Worm (Caenorhabditis elegans): Measurements from ENCODE around the gene M7.12.

M7.12 gene

ce11 chrIV:11062984-11063613 lies 34.7 kb downstream of the M7.12 start:
- TF ChIP-seq unc-120 (tag; optimal IDR thresholded peaks at IDR 0.05; ENCODE audit: poor library complexity, severe bottlenecking) (no peak), unc-62 (GFP tag; optimal IDR thresholded peaks at IDR 0.05) (no peak), blmp-1 (tag; optimal IDR thresholded peaks at IDR 0.05) (no peak), ham-2 (GFP tag; optimal IDR thresholded peaks at IDR 0.05) (no peak), bed-3 (GFP tag; optimal IDR thresholded peaks at IDR 0.05) (no peak), zip-8 (tag; optimal IDR thresholded peaks at IDR 0.05) (no peak), ces-1 (GFP tag; optimal IDR thresholded peaks at IDR 0.05) (no peak)

- TF ChIP-seq hlh-1 (tag; optimal IDR thresholded peaks at IDR 0.05) (no peak), elt-3 (tag; optimal IDR thresholded peaks at IDR 0.05) (no peak)
Measured at ce11 chrIV:11053652-11054317, 44.0 kb downstream of the M7.12 start, which contains the start of the genes F36H1.12 and lin-3. Gene F36H1.12, minus strand, starts transcription at chrIV:11053702. Gene lin-3, plus strand, starts transcription at chrIV:11054308.

- TF ChIP-seq ceh-43 (GFP tag; optimal IDR thresholded peaks at IDR 0.05) (no peak), tbx-8 (GFP tag; optimal IDR thresholded peaks at IDR 0.05) (no peak), M03D4.4 (tag; optimal IDR thresholded peaks at IDR 0.05) (no peak), blmp-1 (tag; optimal IDR thresholded peaks at IDR 0.05) (no peak)
Measured at ce11 chrIV:11051963-11052362, 45.8 kb downstream of the M7.12 start.

ce11 chrIV:11049806-11050205 lies 48.0 kb downstream of the M7.12 start, which contains the start of gene F36H1.3:
Gene F36H1.3, plus strand, starts transcription at chrIV:11050128.
- TF ChIP-seq lsy-2 (tag; optimal IDR thresholded peaks at IDR 0.05) (no peak), mep-1 (tag; optimal IDR thresholded peaks at IDR 0.05) (no peak), nhr-2 (tag; optimal IDR thresholded peaks at IDR 0.05) (no peak), lin-32 (GFP tag; optimal IDR thresholded peaks at IDR 0.05) (no peak), sptf-1 (tag; optimal IDR thresholded peaks at IDR 0.05) (no peak), snpc-4 (tag; optimal IDR thresholded peaks at IDR 0.05) (no peak), elt-1 (tag; optimal IDR thresholded peaks at IDR 0.05; ENCODE audit: borderline replicate concordance, insufficient read depth) (no peak), mls-2 (tag; optimal IDR thresholded peaks at IDR 0.05) (no peak), elt-3 (tag; optimal IDR thresholded peaks at IDR 0.05) (no peak), unc-39 (tag; optimal IDR thresholded peaks at IDR 0.05) (no peak)

- TF ChIP-seq elt-3 (tag; optimal IDR thresholded peaks at IDR 0.05) (no peak), sptf-1 (tag; optimal IDR thresholded peaks at IDR 0.05) (no peak), nhr-2 (tag; optimal IDR thresholded peaks at IDR 0.05) (no peak), lin-32 (GFP tag; optimal IDR thresholded peaks at IDR 0.05) (no peak), snpc-4 (tag; optimal IDR thresholded peaks at IDR 0.05) (no peak), hlh-1 (tag; optimal IDR thresholded peaks at IDR 0.05) (no peak), ces-1 (GFP tag; optimal IDR thresholded peaks at IDR 0.05) (peak; percentile 79), lsy-2 (tag; optimal IDR thresholded peaks at IDR 0.05) (no peak), nhr-28 (tag; optimal IDR thresholded peaks at IDR 0.05) (no peak), cnd-1 (tag; optimal IDR thresholded peaks at IDR 0.05) (peak; percentile 18), mls-2 (tag; optimal IDR thresholded peaks at IDR 0.05) (no peak), unc-39 (tag; optimal IDR thresholded peaks at IDR 0.05) (no peak), lin-13 (tag; optimal IDR thresholded peaks at IDR 0.05) (no peak)
Measured at ce11 chrIV:11048871-11049270, 48.9 kb downstream of the M7.12 start, which contains the start of gene F36H1.11. Gene F36H1.11, plus strand, starts transcription at chrIV:11049171.

Data from whole organism, mixed stage, embryonic.